Worm (Caenorhabditis elegans): ENCODE results near the gene toe-2.

The toe-2 gene

DNA sequence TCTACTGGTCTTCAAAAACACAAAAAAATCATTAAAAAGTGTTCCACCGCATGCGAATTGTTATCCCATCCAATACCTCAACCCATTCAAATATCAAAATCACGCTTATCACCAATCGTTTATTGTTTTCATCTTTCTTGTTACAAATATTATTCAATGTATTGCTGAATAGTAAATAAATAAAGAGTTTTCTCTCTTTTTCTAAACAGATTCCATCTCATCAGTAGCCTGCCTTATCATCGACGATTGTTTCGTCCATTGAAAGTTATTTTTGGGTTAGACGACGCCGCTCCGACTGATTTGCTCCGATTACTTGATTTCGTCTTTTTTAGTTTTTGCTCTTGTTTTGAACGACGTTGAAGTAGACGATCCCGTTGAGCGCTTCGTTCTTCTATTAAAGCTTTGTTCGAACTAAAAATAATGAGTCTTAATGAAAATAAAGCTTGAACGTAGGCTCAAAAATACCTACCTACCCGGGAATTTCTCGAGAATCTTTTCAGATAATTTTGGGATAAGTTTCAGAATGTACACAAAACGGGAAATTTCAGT is 5.0 kb upstream of the toe-2 start:
- no peak for TF ChIP-seq zag-1 (tag; optimal IDR thresholded peaks at IDR 0.05)
- no peak for TF ChIP-seq nhr-28 (tag; optimal IDR thresholded peaks at IDR 0.05)
- TF ChIP-seq fkh-10 (GFP tag; optimal IDR thresholded peaks at IDR 0.05): no peak
- no peak for TF ChIP-seq efl-1 (optimal IDR thresholded peaks at IDR 0.05)
- peak in 1 of 2 experiments; percentile 56 for TF ChIP-seq efl-1 (GFP tag; optimal IDR thresholded peaks at IDR 0.05 in 1 of 2)
- no peak for TF ChIP-seq isw-1 (GFP tag; IDR thresholded peaks at IDR 0.05)

DNA sequence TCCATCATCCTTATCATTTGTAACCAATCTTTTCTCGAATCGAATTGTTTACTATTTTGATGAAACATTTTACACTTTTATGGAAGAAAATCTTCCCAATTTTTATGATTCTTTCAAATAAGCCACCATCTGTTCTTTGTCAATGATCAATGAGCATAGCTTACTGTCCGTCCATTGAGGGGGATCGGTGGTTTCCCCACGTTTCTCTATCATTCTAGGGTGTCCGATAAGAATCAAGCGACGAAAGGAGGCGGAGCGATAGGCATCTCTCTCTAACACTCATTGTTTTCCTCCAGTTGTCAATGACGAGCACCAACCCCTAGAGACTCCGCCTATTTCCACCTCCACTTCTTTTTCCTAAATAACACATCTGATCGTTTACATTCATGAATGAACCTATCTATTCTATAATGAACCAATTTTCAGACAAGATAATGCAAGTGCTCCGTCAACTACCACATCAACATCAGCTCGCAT is 3.4 kb upstream of the toe-2 start, which contains the start of gene C56E6.2:
Gene C56E6.2 (plus strand): TSS at position 427 of the 477 bp plus-strand sequence.
- no peak for TF ChIP-seq snu-23 (GFP tag; optimal IDR thresholded peaks at IDR 0.05)
- TF ChIP-seq elt-2 (tag; optimal IDR thresholded peaks at IDR 0.05): peak; percentile 2
- no peak for TF ChIP-seq irx-1 (tag; optimal IDR thresholded peaks at IDR 0.05)
- no peak for TF ChIP-seq efl-1 (optimal IDR thresholded peaks at IDR 0.05)
- no peak for TF ChIP-seq efl-1 (GFP tag; optimal IDR thresholded peaks at IDR 0.05 in 1 of 2)

DNA sequence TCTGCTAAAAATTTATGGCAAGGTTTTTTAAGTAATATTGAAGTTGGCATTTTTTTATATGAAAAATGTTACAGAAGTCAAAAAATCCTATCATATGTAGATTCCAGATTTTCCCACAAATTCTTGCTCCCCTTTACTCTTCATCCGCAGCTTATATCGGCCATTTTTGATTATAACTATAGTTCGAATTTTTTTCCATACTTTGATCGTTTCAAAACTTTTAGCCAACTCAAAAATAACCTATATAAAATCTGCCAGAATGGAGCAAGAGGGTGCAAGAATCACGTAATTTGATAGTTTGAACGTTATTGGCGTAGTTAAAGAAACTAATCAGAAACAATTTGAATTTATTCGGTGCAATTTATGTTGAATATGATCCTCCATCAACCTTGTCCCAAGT is 2.8 kb upstream of the toe-2 start:
- no peak for TF ChIP-seq tlp-1 (tag; optimal IDR thresholded peaks at IDR 0.05)

DNA sequence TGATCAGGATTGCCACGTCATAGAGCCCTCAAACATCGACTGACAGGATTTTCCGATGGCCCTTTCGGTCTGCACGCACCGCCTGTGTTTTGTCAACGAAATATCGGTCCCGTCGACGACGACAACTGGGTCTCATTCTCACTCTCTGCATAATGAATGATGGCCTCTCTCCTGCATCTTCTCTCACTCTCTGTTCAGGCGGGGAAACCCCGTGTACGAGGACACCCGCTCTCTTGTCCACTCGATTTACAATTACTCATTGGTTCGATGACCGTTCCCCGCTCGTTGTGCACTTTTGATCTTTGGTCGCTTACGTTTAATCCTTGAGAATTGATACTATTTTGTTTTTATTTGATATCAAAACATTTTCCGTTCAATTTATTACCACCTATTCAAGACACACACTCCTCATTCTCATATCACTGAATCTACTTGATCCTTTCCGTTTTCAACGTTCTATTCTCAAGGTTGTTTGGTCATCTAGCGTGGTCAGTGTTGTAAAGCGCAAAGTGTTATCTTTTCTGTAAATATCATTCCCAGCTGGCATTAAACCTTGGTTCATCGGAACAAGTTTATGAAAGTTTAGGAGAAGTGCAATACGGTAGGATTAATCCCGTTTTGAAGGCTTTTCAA is 1.6 kb upstream of the toe-2 start:
- no peak for TF ChIP-seq unc-98 (GFP tag; IDR thresholded peaks at IDR 0.05)
- peak; percentile 13 for TF ChIP-seq nhr-20 (tag; optimal IDR thresholded peaks at IDR 0.05)
- no peak for TF ChIP-seq snpc-4 (tag; optimal IDR thresholded peaks at IDR 0.05)
- no peak for TF ChIP-seq fkh-10 (GFP tag; optimal IDR thresholded peaks at IDR 0.05)
- TF ChIP-seq sup-37 (GFP tag; optimal IDR thresholded peaks at IDR 0.05): no peak
- no peak for TF ChIP-seq nhr-90 (tag; optimal IDR thresholded peaks at IDR 0.05; ENCODE audit: poor library complexity)
- TF ChIP-seq elt-3 (tag; optimal IDR thresholded peaks at IDR 0.05): peak in 3 of 6 experiments; percentile 4 to 60 (median 11)
- peak; percentile 82 for TF ChIP-seq nhr-85 (tag)
- no peak for TF ChIP-seq grh-1 (GFP tag; IDR thresholded peaks at IDR 0.05)
- no peak for TF ChIP-seq C34B4.2 (tag; optimal IDR thresholded peaks at IDR 0.05)
- TF ChIP-seq lin-35 (GFP tag; optimal IDR thresholded peaks at IDR 0.05): no peak
- no peak for TF ChIP-seq ceh-90 (tag; optimal IDR thresholded peaks at IDR 0.05)
- TF ChIP-seq nhr-11 (tag; optimal IDR thresholded peaks at IDR 0.05): no peak
- no peak for TF ChIP-seq mdl-1 (tag; optimal IDR thresholded peaks at IDR 0.05)
- no peak for TF ChIP-seq aha-1 (tag; optimal IDR thresholded peaks at IDR 0.05)
- no peak for TF ChIP-seq unc-86 (tag; optimal IDR thresholded peaks at IDR 0.05)
- TF ChIP-seq lin-14 (GFP tag; optimal IDR thresholded peaks at IDR 0.05): peak; percentile 62
- no peak for TF ChIP-seq F16B12.6 (tag; optimal IDR thresholded peaks at IDR 0.05)
- no peak for TF ChIP-seq lsy-2 (tag; optimal IDR thresholded peaks at IDR 0.05)
- TF ChIP-seq efl-1 (optimal IDR thresholded peaks at IDR 0.05): no peak
- peak in 1 of 2 experiments; percentile 64 for TF ChIP-seq efl-1 (GFP tag; optimal IDR thresholded peaks at IDR 0.05 in 1 of 2)
- TF ChIP-seq blmp-1 (tag; optimal IDR thresholded peaks at IDR 0.05): peak; percentile 47

DNA sequence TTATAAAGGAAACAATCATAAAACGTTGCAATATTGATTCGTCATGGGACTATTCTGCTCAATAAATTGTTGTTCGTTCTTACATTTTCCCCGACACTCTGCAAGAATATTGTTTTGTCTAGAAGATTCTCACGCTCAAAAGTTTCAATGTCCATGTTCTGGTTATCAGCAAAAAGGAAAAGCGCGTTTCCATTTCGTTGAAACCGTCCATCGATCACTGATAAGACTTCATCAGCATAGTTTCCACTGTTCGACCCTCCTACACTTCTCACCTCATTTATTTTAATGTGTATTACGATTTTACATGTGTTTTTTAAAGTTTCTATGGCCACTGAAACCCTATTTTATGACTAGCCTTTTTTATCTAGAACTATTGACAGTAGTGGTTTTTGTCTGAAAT is 1.1 kb downstream of the toe-2 start:
- TF ChIP-seq jun-1 (tag; optimal IDR thresholded peaks at IDR 0.05) (no peak), nhr-12 (tag; optimal IDR thresholded peaks at IDR 0.05) (no peak), elt-3 (tag; optimal IDR thresholded peaks at IDR 0.05) (no peak), nhr-77 (tag; optimal IDR thresholded peaks at IDR 0.05) (no peak), dpl-1 (GFP tag; optimal IDR thresholded peaks at IDR 0.05) (no peak), swsn-7 (tag; optimal IDR thresholded peaks at IDR 0.05) (no peak), mef-2 (tag; optimal IDR thresholded peaks at IDR 0.05) (no peak), nhr-28 (tag; optimal IDR thresholded peaks at IDR 0.05) (no peak), sup-37 (GFP tag; optimal IDR thresholded peaks at IDR 0.05) (no peak), lin-39 (tag; optimal IDR thresholded peaks at IDR 0.05) (no peak), skn-1 (tag; optimal IDR thresholded peaks at IDR 0.05) (no peak), efl-1 (optimal IDR thresholded peaks at IDR 0.05) (no peak), efl-1 (GFP tag; optimal IDR thresholded peaks at IDR 0.05 in 1 of 2) (peak in 1 of 2 experiments; percentile 87), ceh-63 (GFP tag; optimal IDR thresholded peaks at IDR 0.05) (no peak), fkh-4 (tag; optimal IDR thresholded peaks at IDR 0.05; ENCODE audit: borderline replicate concordance) (no peak), nhr-85 (tag) (no peak), nhr-71 (tag; optimal IDR thresholded peaks at IDR 0.05) (no peak), fos-1 (tag; optimal IDR thresholded peaks at IDR 0.05) (no peak), ceh-8 (GFP tag; optimal IDR thresholded peaks at IDR 0.05) (no peak), nhr-84 (tag; optimal IDR thresholded peaks at IDR 0.05) (no peak), zip-4 (GFP tag; optimal IDR thresholded peaks at IDR 0.05) (no peak), ztf-4 (tag; optimal IDR thresholded peaks at IDR 0.05) (no peak)
